Fruit fly (Drosophila melanogaster): ENCODE results near the gene Nhe2.

The Nhe2 gene

dm6 chr2L:21096448-21096994 lies 7.8 kb upstream of the Nhe2 start, which contains the start of gene CG34136 (continued):
- peak; percentile 33 for TF ChIP-seq org-1 (GFP tag; optimal IDR thresholded peaks at IDR 0.05)
- no peak for TF ChIP-seq Ets97D (GFP tag; optimal IDR thresholded peaks at IDR 0.05)
- no peak for TF ChIP-seq Myb (GFP tag; optimal IDR thresholded peaks at IDR 0.05)
- TF ChIP-seq crol (GFP tag; IDR thresholded peaks at IDR 0.05) = no peak
- peak; percentile 26; the same call in 1 of the 2 replicates for TF ChIP-seq E2f1 (GFP tag; IDR thresholded peaks at IDR 0.05)
- no peak for TF ChIP-seq trh (GFP tag; optimal IDR thresholded peaks at IDR 0.05)
- TF ChIP-seq Scr (GFP tag; IDR thresholded peaks at IDR 0.05; ENCODE audit: partially characterized antibody) = no peak
- TF ChIP-seq ap (GFP tag; IDR thresholded peaks at IDR 0.05) = no peak
- TF ChIP-seq CG32772 (GFP tag; IDR thresholded peaks at IDR 0.05) = no peak
- no peak for TF ChIP-seq CG7786 (GFP tag; optimal IDR thresholded peaks at IDR 0.05)
- peak; percentile 54 for TF ChIP-seq CG34376 (GFP tag; optimal IDR thresholded peaks at IDR 0.05)
- no peak for TF ChIP-seq Kr (GFP tag; optimal IDR thresholded peaks at IDR 0.05)
- no peak for TF ChIP-seq eve (GFP tag; optimal IDR thresholded peaks at IDR 0.05)
- TF ChIP-seq ind (GFP tag; optimal IDR thresholded peaks at IDR 0.05) = peak; percentile 29
- no peak for TF ChIP-seq CG14667 (GFP tag; IDR thresholded peaks at IDR 0.05)
- TF ChIP-seq CG14965 (GFP tag; optimal IDR thresholded peaks at IDR 0.05; ENCODE audit: borderline replicate concordance) = no peak
- no peak for TF ChIP-seq CG31224 (GFP tag; IDR thresholded peaks at IDR 0.05)
- TF ChIP-seq eyg (GFP tag; optimal IDR thresholded peaks at IDR 0.05) = no peak
- no peak for TF ChIP-seq CG1792 (GFP tag; optimal IDR thresholded peaks at IDR 0.05)
- no peak for TF ChIP-seq hkb (optimal IDR thresholded peaks at IDR 0.05)
- TF ChIP-seq hkb (GFP tag; IDR thresholded peaks at IDR 0.05) = peak; percentile 49; the same call in 1 of the 2 replicates
- TF ChIP-seq CG17829 (tag; optimal IDR thresholded peaks at IDR 0.05) = peak; percentile 24
- TF ChIP-seq ham (GFP tag; IDR thresholded peaks at IDR 0.05) = no peak
- peak; percentile 55 for TF ChIP-seq CG18262 (tag; optimal IDR thresholded peaks at IDR 0.05)
- TF ChIP-seq D19A (tag; optimal IDR thresholded peaks at IDR 0.05) = no peak
- no peak for TF ChIP-seq sr (GFP tag; IDR thresholded peaks at IDR 0.05)
- TF ChIP-seq Max (GFP tag; optimal IDR thresholded peaks at IDR 0.05) = no peak
- peak; percentile 52; the same call in 1 of the 2 replicates for TF ChIP-seq CG6689 (GFP tag; IDR thresholded peaks at IDR 0.05)
- TF ChIP-seq CG6683 (GFP tag; optimal IDR thresholded peaks at IDR 0.05) = peak; percentile 36
- no peak for TF ChIP-seq sug (tag; optimal IDR thresholded peaks at IDR 0.05)
- TF ChIP-seq sob (GFP tag; IDR thresholded peaks at IDR 0.05) = peak; percentile 46; the same call in 1 of the 2 replicates
- no peak for TF ChIP-seq ac (GFP tag; optimal IDR thresholded peaks at IDR 0.05)
- TF ChIP-seq toy (GFP tag; IDR thresholded peaks at IDR 0.05) = no peak
- TF ChIP-seq chn (GFP tag; optimal IDR thresholded peaks at IDR 0.05) = peak; percentile 81
- TF ChIP-seq CG4854 (GFP tag; optimal IDR thresholded peaks at IDR 0.05) = no peak
- TF ChIP-seq CG34422 (GFP tag; IDR thresholded peaks at IDR 0.05) = no peak
- TF ChIP-seq CG4820 (GFP tag; optimal IDR thresholded peaks at IDR 0.05) = no peak
- TF ChIP-seq Hr3 (GFP tag; optimal IDR thresholded peaks at IDR 0.05) = no peak
- TF ChIP-seq Abd-B (GFP tag; optimal IDR thresholded peaks at IDR 0.05) = peak; percentile 18
- no peak for TF ChIP-seq CG18599 (GFP tag; optimal IDR thresholded peaks at IDR 0.05)
- TF ChIP-seq stwl (tag; optimal IDR thresholded peaks at IDR 0.05) = no peak
- TF ChIP-seq row (GFP tag; IDR thresholded peaks at IDR 0.05) = peak; percentile 60; the same call in 2 of the 3 replicates
- TF ChIP-seq gt (GFP tag; IDR thresholded peaks at IDR 0.05) = no peak
- no peak for TF ChIP-seq da (GFP tag; optimal IDR thresholded peaks at IDR 0.05)
- no peak for TF ChIP-seq vnd (GFP tag; IDR thresholded peaks at IDR 0.05; ENCODE audit: partially characterized antibody)
- peak; percentile 85 for TF ChIP-seq sens (GFP tag)
- no peak for TF ChIP-seq CG16863 (GFP tag; optimal IDR thresholded peaks at IDR 0.05)
- peak; percentile 56 for TF ChIP-seq Sox102F (GFP tag; optimal IDR thresholded peaks at IDR 0.05)
- no peak for TF ChIP-seq Opbp (GFP tag; IDR thresholded peaks at IDR 0.05; ENCODE audit: partially characterized antibody)
- no peak for TF ChIP-seq CG13296 (GFP tag; optimal IDR thresholded peaks at IDR 0.05)
- no peak; the same call in 3 of the 4 replicates for TF ChIP-seq Dll (GFP tag; IDR thresholded peaks at IDR 0.05; ENCODE audit: partially characterized antibody)
- TF ChIP-seq CG17802 (tag; optimal IDR thresholded peaks at IDR 0.05) = no peak
- no peak for TF ChIP-seq CTCF (GFP tag; optimal IDR thresholded peaks at IDR 0.05)

All from whole organism, embryonic.